Fruit fly (Drosophila melanogaster): ENCODE results near the gene dpr19.

Gene dpr19

DNA sequence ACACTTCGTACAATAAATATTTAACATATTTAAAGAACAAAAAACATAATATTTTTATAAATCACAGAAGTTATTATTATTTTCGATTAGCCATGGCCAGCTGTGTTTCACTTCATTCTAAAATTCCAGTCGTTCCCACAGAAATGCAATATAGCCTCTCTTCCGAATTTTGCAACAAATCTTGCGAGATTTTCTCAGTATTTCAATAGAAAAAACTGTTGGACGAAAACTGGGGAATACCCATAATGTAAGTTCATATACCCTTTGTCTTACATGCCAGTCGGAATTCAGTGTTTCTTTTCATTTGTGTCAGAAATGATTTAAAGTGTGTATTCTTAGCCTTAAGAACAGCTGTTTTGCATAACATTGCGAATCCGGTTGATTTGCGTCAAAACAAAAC is 19.5 kb upstream of the dpr19 start, which contains the start of the genes CtsL4 and ClpP (continued):
- TF ChIP-seq CG14860 (GFP tag; IDR thresholded peaks at IDR 0.05; ENCODE audit: partially characterized antibody), result no peak
- TF ChIP-seq Nf-YC (tag; optimal IDR thresholded peaks at IDR 0.05), result peak; percentile 49
- peak; percentile 15 for TF ChIP-seq CG33213 (GFP tag; optimal IDR thresholded peaks at IDR 0.05)
- TF ChIP-seq wek (GFP tag; optimal IDR thresholded peaks at IDR 0.05), result peak; percentile 97
- no peak for TF ChIP-seq CG3726 (GFP tag; IDR thresholded peaks at IDR 0.05)
- no peak for TF ChIP-seq CG15073 (GFP tag; optimal IDR thresholded peaks at IDR 0.05)
- no peak for TF ChIP-seq lbe (GFP tag; optimal IDR thresholded peaks at IDR 0.05)
- peak; percentile 55; the same call in 1 of the 3 replicates for TF ChIP-seq CG2199 (GFP tag; IDR thresholded peaks at IDR 0.05)
- TF ChIP-seq CG6854 (GFP tag; optimal IDR thresholded peaks at IDR 0.05), result no peak
- TF ChIP-seq Doc3 (GFP tag; IDR thresholded peaks at IDR 0.05; ENCODE audit: partially characterized antibody), result no peak
- no peak for TF ChIP-seq CG11247 (GFP tag; IDR thresholded peaks at IDR 0.05)
- TF ChIP-seq D19B (GFP tag; optimal IDR thresholded peaks at IDR 0.05), result peak; percentile 81
- no peak for TF ChIP-seq grn (GFP tag; optimal IDR thresholded peaks at IDR 0.05)
- TF ChIP-seq CG33557 (GFP tag; optimal IDR thresholded peaks at IDR 0.05), result peak; percentile 36
- no peak for TF ChIP-seq CG12236 (GFP tag; optimal IDR thresholded peaks at IDR 0.05)
- peak; percentile 28; the same call in 1 of the 3 replicates for TF ChIP-seq Optix (GFP tag; IDR thresholded peaks at IDR 0.05)
- TF ChIP-seq CG4820 (GFP tag; optimal IDR thresholded peaks at IDR 0.05), result no peak
- peak; percentile 46 for TF ChIP-seq tin (GFP tag; optimal IDR thresholded peaks at IDR 0.05)
- peak; percentile 32 for TF ChIP-seq her (GFP tag; optimal IDR thresholded peaks at IDR 0.05)
- TF ChIP-seq lola (GFP tag; optimal IDR thresholded peaks at IDR 0.05), result peak in 1 of 3 experiments; percentile 43
- TF ChIP-seq CG9797 (GFP tag; optimal IDR thresholded peaks at IDR 0.05), result peak; percentile 1
- TF ChIP-seq dimm (GFP tag; IDR thresholded peaks at IDR 0.05), result no peak
- TF ChIP-seq vnd (GFP tag; IDR thresholded peaks at IDR 0.05; ENCODE audit: partially characterized antibody), result no peak
- TF ChIP-seq CG13296 (GFP tag; optimal IDR thresholded peaks at IDR 0.05), result peak; percentile 40
- no peak for TF ChIP-seq hkb (optimal IDR thresholded peaks at IDR 0.05)
- TF ChIP-seq hkb (GFP tag; IDR thresholded peaks at IDR 0.05), result 0 out of 2 replicates have a peak, but pooled peaks have one; percentile 34
- TF ChIP-seq vfl (GFP tag; optimal IDR thresholded peaks at IDR 0.05), result peak; percentile 43
- no peak for TF ChIP-seq kni (GFP tag; optimal IDR thresholded peaks at IDR 0.05)
- TF ChIP-seq CG17829 (tag; optimal IDR thresholded peaks at IDR 0.05), result peak; percentile 66
- TF ChIP-seq CG15601 (tag; optimal IDR thresholded peaks at IDR 0.05), result peak; percentile 39
- no peak for TF ChIP-seq Drgx (GFP tag; IDR thresholded peaks at IDR 0.05)
- TF ChIP-seq Oli (tag; optimal IDR thresholded peaks at IDR 0.05), result peak; percentile 45
- no peak for TF ChIP-seq CG11696 (GFP tag; IDR thresholded peaks at IDR 0.05)
- peak; percentile 33 for TF ChIP-seq Dek (tag; optimal IDR thresholded peaks at IDR 0.05)
- peak; percentile 4 for TF ChIP-seq CG3281 (GFP tag; optimal IDR thresholded peaks at IDR 0.05)
- TF ChIP-seq pfk (GFP tag; optimal IDR thresholded peaks at IDR 0.05), result peak; percentile 97
- TF ChIP-seq HHEX (GFP tag; optimal IDR thresholded peaks at IDR 0.05), result peak; percentile 27
- peak; percentile 60 for TF ChIP-seq grau (tag; optimal IDR thresholded peaks at IDR 0.05)
- TF ChIP-seq CG10267 (tag; optimal IDR thresholded peaks at IDR 0.05), result peak; percentile 32
- peak; percentile 14 for TF ChIP-seq cato (GFP tag; optimal IDR thresholded peaks at IDR 0.05; ENCODE audit: borderline replicate concordance)
- peak in 1 of 2 experiments; percentile 9 for TF ChIP-seq insv (GFP tag; optimal IDR thresholded peaks at IDR 0.05)
- TF ChIP-seq CG11093 (GFP tag; IDR thresholded peaks at IDR 0.05), result no peak
- no peak for TF ChIP-seq Hr39 (optimal IDR thresholded peaks at IDR 0.05)
- peak; percentile 50 for TF ChIP-seq Dip3 (GFP tag; optimal IDR thresholded peaks at IDR 0.05)
- no peak for TF ChIP-seq C15 (GFP tag; IDR thresholded peaks at IDR 0.05)
- peak; percentile 76 for TF ChIP-seq slbo (GFP tag; IDR thresholded peaks at IDR 0.05)
- TF ChIP-seq dan (GFP tag; IDR thresholded peaks at IDR 0.05), result no peak
- no peak for TF ChIP-seq Sox100B (GFP tag; optimal IDR thresholded peaks at IDR 0.05)
- no peak for TF ChIP-seq ro (GFP tag; IDR thresholded peaks at IDR 0.05)
- no peak for TF ChIP-seq crol (GFP tag; IDR thresholded peaks at IDR 0.05)
- no peak for TF ChIP-seq Vsx1 (GFP tag; optimal IDR thresholded peaks at IDR 0.05)
